Fruit fly (Drosophila melanogaster) whole organism, embryonic: ENCODE results near the gene COX7AL.

Experiments
- ATbp ChIP-seq: fragments of 200-800 bp; sonication (Bioruptor generic); optimal IDR thresholded peaks from 2 replicates; lab custom pipeline; 2017; ENCODE audit warnings: missing biosample characterization, mild to moderate bottlenecking, missing genetic modification characterization, missing genetic modification reagents
- CG10274 ChIP-seq: fragments of 200-800 bp; sonication (Bioruptor generic); optimal IDR thresholded peaks from 3 replicates; lab custom pipeline; 2017; ENCODE audit warnings: missing biosample characterization, mild to moderate bottlenecking, missing genetic modification characterization
- CG10321 ChIP-seq: fragments of 200-800 bp; sonication (Bioruptor generic); IDR thresholded peaks from 2 replicates; pipeline ENCODE4 v1.3.6; 2022; ENCODE audit warnings: missing biosample characterization, missing genetic modification characterization
- CG11085 ChIP-seq: fragments of 200-800 bp; sonication (Bioruptor generic); IDR thresholded peaks from 2 replicates; pipeline ENCODE4 v1.3.6; 2022; ENCODE audit warnings: missing biosample characterization, missing genetic modification characterization
- CG14441 ChIP-seq: fragments of 200-800 bp; sonication (Bioruptor generic); IDR thresholded peaks from 2 replicates; pipeline ENCODE4 v1.3.6; 2022; ENCODE audit warnings: missing biosample characterization, missing genetic modification characterization
- CG15011 ChIP-seq: fragments of 200-800 bp; sonication (Bioruptor generic); optimal IDR thresholded peaks from 3 replicates; lab custom pipeline; 2018; ENCODE audit warnings: missing biosample characterization, mild to moderate bottlenecking, missing genetic modification characterization
- CG15073 ChIP-seq: fragments of 200-800 bp; sonication (Bioruptor generic); optimal IDR thresholded peaks from 2 replicates; lab custom pipeline; 2016; ENCODE audit warnings: missing biosample characterization, missing genetic modification characterization
- CG15601 ChIP-seq: fragments of 200-800 bp; sonication (Bioruptor generic); optimal IDR thresholded peaks from 3 replicates; lab custom pipeline; 2019; ENCODE audit warnings: missing biosample characterization, mild to moderate bottlenecking, missing genetic modification characterization, moderate library complexity
- CG15696 ChIP-seq: fragments of 200-800 bp; sonication (Bioruptor generic); optimal IDR thresholded peaks from 2 replicates; lab custom pipeline; 2019; ENCODE audit warnings: missing biosample characterization, mild to moderate bottlenecking, missing genetic modification characterization, moderate library complexity
- CG1603 ChIP-seq: fragments of 200-800 bp; sonication (Bioruptor generic); optimal IDR thresholded peaks from 2 replicates; lab custom pipeline; 2019; ENCODE audit warnings: missing biosample characterization, mild to moderate bottlenecking, missing genetic modification characterization, moderate library complexity
- CG17612 ChIP-seq: fragments of 200-800 bp; sonication (Bioruptor generic); IDR thresholded peaks from 2 replicates; pipeline ENCODE4 v1.3.6; 2022; ENCODE audit warnings: missing biosample characterization, missing genetic modification characterization
- CG1792 ChIP-seq: fragments of 200-800 bp; sonication (Bioruptor generic); optimal IDR thresholded peaks from 2 replicates; lab custom pipeline; 2016; ENCODE audit warnings: missing biosample characterization, missing genetic modification characterization
- CG2199 ChIP-seq: fragments of 200-800 bp; sonication (Bioruptor generic); IDR thresholded peaks from 3 replicates; pipeline ENCODE4 v1.3.6; 2022; ENCODE audit warnings: missing biosample characterization, missing genetic modification characterization
- CG3847 ChIP-seq: fragments of 200-800 bp; sonication (Bioruptor generic); IDR thresholded peaks from 2 replicates; pipeline ENCODE4 v1.3.6; 2022; ENCODE audit warnings: missing biosample characterization, missing genetic modification characterization
- CG4424 ChIP-seq: fragments of 200-800 bp; sonication (Bioruptor generic); optimal IDR thresholded peaks from 3 replicates; lab custom pipeline; 2016; ENCODE audit warnings: missing biosample characterization, missing genetic modification characterization
- CG4730 ChIP-seq: fragments of 200-800 bp; sonication (Bioruptor generic); IDR thresholded peaks from 2 replicates; pipeline ENCODE4 v1.3.6; 2022; ENCODE audit warnings: missing biosample characterization, missing genetic modification characterization
- CG6175 ChIP-seq: fragments of 200-800 bp; sonication (Bioruptor generic); IDR thresholded peaks from 3 replicates; pipeline ENCODE4 v1.3.6; 2022; ENCODE audit warnings: missing biosample characterization, missing genetic modification characterization
- CG6272 ChIP-seq: fragments of 200-800 bp; sonication (Bioruptor generic); IDR thresholded peaks from 2 replicates; pipeline ENCODE4 v1.3.6; 2022; ENCODE audit warnings: missing biosample characterization, missing genetic modification characterization
- CG6654 ChIP-seq: fragments of 200-800 bp; sonication (Bioruptor generic); optimal IDR thresholded peaks from 2 replicates; lab custom pipeline; 2017; ENCODE audit warnings: missing biosample characterization, mild to moderate bottlenecking, missing genetic modification characterization
- CG6791 ChIP-seq: fragments of 200-800 bp; sonication (Bioruptor generic); IDR thresholded peaks from 3 replicates; pipeline ENCODE4 v1.3.6; 2022; ENCODE audit warnings: missing biosample characterization, missing genetic modification characterization; ENCODE audit not compliant: partially characterized antibody
- CG6813 ChIP-seq: fragments of 200-800 bp; sonication (Bioruptor generic); optimal IDR thresholded peaks from 2 replicates; lab custom pipeline; 2017; ENCODE audit warnings: missing biosample characterization, missing genetic modification characterization, mild to moderate bottlenecking, moderate library complexity, missing genetic modification reagents
- CG7839 ChIP-seq: fragments of 200-800 bp; sonication (Bioruptor generic); optimal IDR thresholded peaks from 3 replicates; lab custom pipeline; 2018; ENCODE audit warnings: missing biosample characterization, mild to moderate bottlenecking, missing genetic modification characterization, moderate library complexity
- CG7928 ChIP-seq: fragments of 200-800 bp; sonication (Bioruptor generic); optimal IDR thresholded peaks from 2 replicates; lab custom pipeline; 2017; ENCODE audit warnings: missing biosample characterization, mild to moderate bottlenecking, missing genetic modification characterization
- CG8388 ChIP-seq: fragments of 200-800 bp; sonication (Bioruptor generic); optimal IDR thresholded peaks from 2 replicates; lab custom pipeline; 2019; ENCODE audit warnings: missing biosample characterization, mild to moderate bottlenecking, missing genetic modification characterization, moderate library complexity
- CG9876 ChIP-seq: fragments of 200-800 bp; sonication (Bioruptor generic); optimal IDR thresholded peaks from 2 replicates; lab custom pipeline; 2016; ENCODE audit warnings: missing biosample characterization, missing genetic modification characterization
- Drgx ChIP-seq: fragments of 200-800 bp; sonication (Bioruptor generic); IDR thresholded peaks from 2 replicates; pipeline ENCODE4 v1.3.6; 2022; ENCODE audit warnings: missing biosample characterization, missing genetic modification characterization
- Ets97D ChIP-seq: fragments of 200-800 bp; sonication (Bioruptor generic); optimal IDR thresholded peaks from 3 replicates; lab custom pipeline; 2016; ENCODE audit warnings: missing biosample characterization, missing genetic modification characterization
- MBD-R2 ChIP-seq: fragments of 200-800 bp; sonication (Bioruptor generic); IDR thresholded peaks from 2 replicates; pipeline ENCODE4 v1.3.6; 2022; ENCODE audit warnings: missing biosample characterization, missing genetic modification characterization
- Nf-YB ChIP-seq: fragments of 200-800 bp; sonication (Bioruptor generic); optimal IDR thresholded peaks from 3 replicates; lab custom pipeline; 2019; ENCODE audit warnings: missing biosample characterization, mild to moderate bottlenecking, missing genetic modification characterization, moderate library complexity
- Rfx ChIP-seq: fragments of 200-800 bp; sonication (Bioruptor generic); IDR thresholded peaks from 2 replicates; pipeline ENCODE4 v1.3.6; 2022; ENCODE audit warnings: missing biosample characterization, missing genetic modification characterization
- Sin3A ChIP-seq: fragments of >200 bp; optimal IDR thresholded peaks from 2 replicates; lab custom pipeline; 2018
- Taf1 ChIP-seq: fragments of 200-800 bp; sonication (Bioruptor generic); IDR thresholded peaks from 2 replicates; pipeline ENCODE4 v1.3.6; 2022; ENCODE audit warnings: missing biosample characterization, missing genetic modification characterization
- az2 ChIP-seq: fragments of 200-800 bp; sonication (Bioruptor generic); optimal IDR thresholded peaks from 3 replicates; lab custom pipeline; 2016; ENCODE audit warnings: missing biosample characterization, missing genetic modification characterization
- cad ChIP-seq: fragments of >200 bp; optimal IDR thresholded peaks from 2 replicates; lab custom pipeline; 2017; ENCODE audit warnings: missing biosample characterization, missing genetic modification characterization
- chn ChIP-seq: fragments of 200-800 bp; sonication (Bioruptor generic); optimal IDR thresholded peaks from 2 replicates; lab custom pipeline; 2016; ENCODE audit warnings: missing biosample characterization, missing genetic modification characterization
- crol ChIP-seq: fragments of 200-800 bp; sonication (Bioruptor generic); IDR thresholded peaks from 2 replicates; pipeline ENCODE4 v1.3.6; 2022; ENCODE audit warnings: missing biosample characterization, missing genetic modification characterization
- exex ChIP-seq: fragments of 200-800 bp; sonication (Bioruptor generic); optimal IDR thresholded peaks from 4 replicates; lab custom pipeline; 2018; ENCODE audit warnings: missing biosample characterization, mild to moderate bottlenecking, missing genetic modification characterization, moderate library complexity
- h ChIP-seq: fragments of >200 bp; optimal IDR thresholded peaks from 2 replicates; lab custom pipeline; 2017
- ham ChIP-seq: fragments of 200-800 bp; sonication (Bioruptor generic); IDR thresholded peaks from 2 replicates; pipeline ENCODE4 v1.3.6; 2022; ENCODE audit warnings: missing biosample characterization, missing genetic modification characterization
- hb ChIP-seq: fragments of 200-800 bp; sonication (Bioruptor generic); IDR thresholded peaks from 3 replicates; pipeline ENCODE4 v1.3.6; 2022; ENCODE audit warnings: missing biosample characterization, missing genetic modification characterization; ENCODE audit not compliant: partially characterized antibody
- inv ChIP-seq: fragments of 200-800 bp; sonication (Bioruptor generic); IDR thresholded peaks from 2 replicates; pipeline ENCODE4 v1.3.6; 2022; ENCODE audit warnings: missing biosample characterization, missing genetic modification characterization; ENCODE audit not compliant: partially characterized antibody
- ken ChIP-seq: fragments of 200-800 bp; sonication (Bioruptor generic); IDR thresholded peaks from 3 replicates; pipeline ENCODE4 v1.3.6; 2022; ENCODE audit warnings: missing biosample characterization, missing genetic modification characterization
- lab ChIP-seq: fragments of 200-800 bp; sonication (Bioruptor generic); optimal IDR thresholded peaks from 3 replicates; lab custom pipeline; 2017; ENCODE audit warnings: missing biosample characterization, missing genetic modification characterization, mild to moderate bottlenecking, moderate library complexity, missing genetic modification reagents
- mld ChIP-seq: fragments of 200-800 bp; sonication (Bioruptor generic); IDR thresholded peaks from 3 replicates; pipeline ENCODE4 v1.3.6; 2022; ENCODE audit warnings: missing biosample characterization, missing genetic modification characterization; ENCODE audit not compliant: partially characterized antibody
- p53 ChIP-seq: fragments of 200-800 bp; sonication (Bioruptor generic); optimal IDR thresholded peaks from 2 replicates; lab custom pipeline; 2016; ENCODE audit warnings: missing biosample characterization, missing genetic modification characterization
- pb ChIP-seq: fragments of 200-800 bp; sonication (Bioruptor generic); optimal IDR thresholded peaks from 3 replicates; lab custom pipeline; 2016; ENCODE audit warnings: missing biosample characterization, missing genetic modification characterization
- pum ChIP-seq: fragments of 200-800 bp; sonication (Bioruptor generic); optimal IDR thresholded peaks from 2 replicates; lab custom pipeline; 2016; ENCODE audit warnings: missing biosample characterization, missing genetic modification characterization
- pzg ChIP-seq: fragments of 200-800 bp; sonication (Bioruptor generic); optimal IDR thresholded peaks from 3 replicates; lab custom pipeline; 2018; ENCODE audit warnings: missing biosample characterization, mild to moderate bottlenecking, missing genetic modification characterization, moderate library complexity
- sim ChIP-seq: fragments of 200-800 bp; sonication (Bioruptor generic); IDR thresholded peaks from 2 replicates; pipeline ENCODE4 v1.3.6; 2022; ENCODE audit warnings: missing biosample characterization, missing genetic modification characterization
- sug ChIP-seq: fragments of 200-800 bp; optimal IDR thresholded peaks from 2 replicates; lab custom pipeline; 2019; ENCODE audit warnings: missing biosample characterization, mild to moderate bottlenecking, missing genetic modification characterization, moderate library complexity
- tgo ChIP-seq: fragments of 200-800 bp; sonication (Bioruptor generic); IDR thresholded peaks from 3 replicates; pipeline ENCODE4 v1.3.6; 2022; ENCODE audit warnings: missing biosample characterization, missing genetic modification characterization
- trem ChIP-seq: fragments of 200-800 bp; optimal IDR thresholded peaks from 3 replicates; lab custom pipeline; 2019; ENCODE audit warnings: missing biosample characterization, mild to moderate bottlenecking, missing genetic modification characterization, moderate library complexity

COX7AL gene

dm6 chr3R:8355579-8355978, 12.1 kb downstream of the COX7AL start (continued):
- TF ChIP-seq CG4424 (GFP tag; lab: Kevin White, UChicago) = peak; percentile 95
- peak; percentile 90 for TF ChIP-seq MBD-R2 (GFP tag; lab: Robert Waterston, UW)
- peak; percentile 85 for TF ChIP-seq exex (tag; lab: Kevin White, UChicago)
- peak; percentile 84 for TF ChIP-seq Drgx (GFP tag; lab: Robert Waterston, UW)
- peak; percentile 95 for TF ChIP-seq az2 (GFP tag; lab: Kevin White, UChicago)
- peak; percentile 82 for TF ChIP-seq Ets97D
- peak; percentile 91 for TF ChIP-seq p53 (GFP tag; lab: Kevin White, UChicago)
- TF ChIP-seq ham (GFP tag; lab: Robert Waterston, UW) = peak; percentile 85; the same call in 1 of the 2 replicates
- peak; percentile 96 for TF ChIP-seq CG1603
- peak; percentile 79 for TF ChIP-seq sug (tag; lab: Kevin White, UChicago)
- no peak for TF ChIP-seq h (lab: Kevin White, UChicago)
- TF ChIP-seq Taf1 (GFP tag; lab: Robert Waterston, UW) = peak; percentile 94
- peak; percentile 82 for TF ChIP-seq CG6654 (GFP tag; lab: Kevin White, UChicago)
- peak; percentile 58 for TF ChIP-seq crol (GFP tag; lab: Robert Waterston, UW)
- peak; percentile 69 for TF ChIP-seq CG15601 (tag; lab: Kevin White, UChicago)
- TF ChIP-seq pum (GFP tag; lab: Kevin White, UChicago) = peak; percentile 94
- peak; percentile 92 for TF ChIP-seq CG15011 (GFP tag; lab: Kevin White, UChicago)
- peak; percentile 89 for TF ChIP-seq CG1792 (GFP tag; lab: Kevin White, UChicago)
- peak; percentile 98 for TF ChIP-seq lab (GFP tag; lab: Kevin White, UChicago)
- TF ChIP-seq CG7928 (GFP tag; lab: Kevin White, UChicago) = peak; percentile 79
- TF ChIP-seq CG6272 (GFP tag; lab: Robert Waterston, UW) = peak; percentile 90
- TF ChIP-seq CG14441 = peak; percentile 94
- TF ChIP-seq CG15073 = peak; percentile 53
- TF ChIP-seq CG7839 (tag; lab: Kevin White, UChicago) = peak; percentile 96
- peak; percentile 93 for TF ChIP-seq CG11085 (GFP tag; lab: Robert Waterston, UW)
- TF ChIP-seq Nf-YB (GFP tag; lab: Kevin White, UChicago) = peak; percentile 78
- no peak for TF ChIP-seq CG6791 (GFP tag; lab: Robert Waterston, UW)
- TF ChIP-seq ATbp (GFP tag; lab: Kevin White, UChicago) = peak; percentile 94
- peak; percentile 90 for TF ChIP-seq CG4730 (GFP tag; lab: Robert Waterston, UW)
- peak; percentile 93 for TF ChIP-seq CG6813 (GFP tag; lab: Kevin White, UChicago)
- TF ChIP-seq CG2199 (GFP tag; lab: Robert Waterston, UW) = peak; percentile 84; the same call in 2 of the 3 replicates
- no peak for TF ChIP-seq hb (GFP tag; lab: Robert Waterston, UW)
- TF ChIP-seq cad (GFP tag; lab: Kevin White, UChicago) = no peak
- peak; percentile 95 for TF ChIP-seq chn (GFP tag; lab: Kevin White, UChicago)
- TF ChIP-seq CG10274 (GFP tag; lab: Kevin White, UChicago) = peak; percentile 77
- TF ChIP-seq CG3847 = peak; percentile 96
- peak; percentile 82 for TF ChIP-seq sim (GFP tag; lab: Robert Waterston, UW)
- peak; percentile 92 for TF ChIP-seq CG8388 (GFP tag; lab: Kevin White, UChicago)
- TF ChIP-seq Sin3A (lab: Kevin White, UChicago) = no peak
- no peak for TF ChIP-seq mld (GFP tag; lab: Robert Waterston, UW)
- peak; percentile 87 for TF ChIP-seq CG17612
- TF ChIP-seq ken (GFP tag; lab: Robert Waterston, UW) = peak; percentile 90
- TF ChIP-seq trem (tag; lab: Kevin White, UChicago) = peak; percentile 83
- TF ChIP-seq CG6175 (GFP tag; lab: Robert Waterston, UW) = peak; percentile 93
- peak; percentile 99 for TF ChIP-seq Rfx (GFP tag; lab: Robert Waterston, UW)
- TF ChIP-seq CG9876 (GFP tag; lab: Kevin White, UChicago) = peak; percentile 91
- TF ChIP-seq pzg (GFP tag; lab: Kevin White, UChicago) = peak; percentile 27
- no peak for TF ChIP-seq inv (GFP tag; lab: Robert Waterston, UW)
- peak; percentile 96 for TF ChIP-seq pb (GFP tag; lab: Kevin White, UChicago)
- TF ChIP-seq CG15696 (tag; lab: Kevin White, UChicago) = peak; percentile 56
- TF ChIP-seq CG10321 (GFP tag; lab: Robert Waterston, UW) = peak; percentile 72
- peak; percentile 95 for TF ChIP-seq tgo
